Worm (Caenorhabditis elegans) whole organism, L3 larva: ENCODE measurements around the gene cdc-37.
"Not testable (repeated sequence)": the region's sequence is repeated elsewhere in the genome, so short reads cannot be mapped to it uniquely, and the experiment has no call there.

Experiments
- R02D3.7 ChIP-seq: fragments of 150-350 bp; optimal IDR thresholded peaks from 2 replicates; lab custom pipeline; 2014; ENCODE audit warnings: missing biosample characterization, missing genetic modification characterization
- ZK546.5 ChIP-seq: sonication (generic microtip); optimal IDR thresholded peaks from 2 replicates; lab custom pipeline; 2017; ENCODE audit warnings: missing biosample characterization, missing genetic modification characterization
- aly-2 ChIP-seq: fragments of 150-350 bp; optimal IDR thresholded peaks from 2 replicates; lab custom pipeline; 2014; ENCODE audit warnings: missing biosample characterization, missing genetic modification characterization
- ceh-82 ChIP-seq: fragments of 150-350 bp; optimal IDR thresholded peaks from 2 replicates; lab custom pipeline; 2014; ENCODE audit warnings: missing biosample characterization, missing genetic modification characterization
- ceh-9 ChIP-seq: sonication (generic microtip); optimal IDR thresholded peaks from 2 replicates; lab custom pipeline; 2018; ENCODE audit warnings: missing biosample characterization, missing genetic modification characterization
- egl-27 ChIP-seq: sonication (generic microtip); optimal IDR thresholded peaks from 4 replicates; lab custom pipeline; 2017; ENCODE audit warnings: missing biosample characterization, missing genetic modification reagents, missing genetic modification characterization
- egl-5 ChIP-seq: fragments of 150-350 bp; optimal IDR thresholded peaks from 2 replicates; lab custom pipeline; 2017; ENCODE audit warnings: missing biosample characterization, missing genetic modification reagents, missing genetic modification characterization, inconsistent platforms
- elt-1 ChIP-seq: fragments of 150-350 bp; optimal IDR thresholded peaks from 2 replicates; lab custom pipeline; 2014; ENCODE audit warnings: missing biosample characterization, missing genetic modification characterization
- elt-2 ChIP-seq: sonication (generic microtip); optimal IDR thresholded peaks from 2 replicates; lab custom pipeline; 2016; ENCODE audit warnings: missing genetic modification reagents, mild to moderate bottlenecking, missing genetic modification characterization, missing compliant biosample characterization
- elt-3 ChIP-seq, 3 experiments: fragments of 150-350 bp in 1 of 3; sonication (generic microtip) in 2 of 3; optimal IDR thresholded peaks; 2 replicates in 2 of 3; 4 replicates in 1 of 3; lab custom pipeline; 2014 to 2017; ENCODE audit warnings: missing biosample characterization in 3 of 3, missing genetic modification characterization in 3 of 3
- eor-1 ChIP-seq, 2 experiments: fragments of 150-350 bp; optimal IDR thresholded peaks; 2 replicates each; lab custom pipeline; 2014 to 2018; ENCODE audit warnings: missing biosample characterization in 2 of 2, missing genetic modification characterization in 2 of 2
- fkh-10 ChIP-seq: sonication (generic microtip); optimal IDR thresholded peaks from 2 replicates; lab custom pipeline; 2017; ENCODE audit warnings: missing biosample characterization, missing genetic modification reagents, missing genetic modification characterization
- fkh-2 ChIP-seq: fragments of 150-350 bp; optimal IDR thresholded peaks from 2 replicates; lab custom pipeline; 2014; ENCODE audit warnings: missing biosample characterization, missing genetic modification reagents, missing genetic modification characterization
- hmg-11 ChIP-seq: sonication (generic microtip); optimal IDR thresholded peaks from 2 replicates; lab custom pipeline; 2016; ENCODE audit warnings: missing genetic modification characterization, missing compliant biosample characterization
- jun-1 ChIP-seq: fragments of 150-350 bp; optimal IDR thresholded peaks from 2 replicates; lab custom pipeline; 2014; ENCODE audit warnings: missing biosample characterization, missing genetic modification reagents, missing genetic modification characterization
- lin-15B ChIP-seq: fragments of 150-350 bp; optimal IDR thresholded peaks from 2 replicates; lab custom pipeline; 2014; ENCODE audit warnings: missing biosample characterization, missing genetic modification characterization
- lin-39 ChIP-seq: fragments of 150-350 bp; optimal IDR thresholded peaks from 2 replicates; lab custom pipeline; 2018; ENCODE audit warnings: missing biosample characterization, missing genetic modification reagents, missing genetic modification characterization
- mdl-1 ChIP-seq: fragments of 150-350 bp; optimal IDR thresholded peaks from 2 replicates; lab custom pipeline; 2014; ENCODE audit warnings: missing biosample characterization, missing genetic modification characterization
- nfya-1 ChIP-seq: sonication (generic microtip); optimal IDR thresholded peaks from 2 replicates; lab custom pipeline; 2017; ENCODE audit warnings: missing genetic modification characterization, mild to moderate bottlenecking, missing compliant biosample characterization, antibody characterized with exemption, moderate library complexity; ENCODE audit not compliant: insufficient read depth
- nhr-11 ChIP-seq: fragments of 150-350 bp; optimal IDR thresholded peaks from 2 replicates; lab custom pipeline; 2014; ENCODE audit warnings: missing biosample characterization, missing genetic modification characterization
- nhr-12 ChIP-seq: fragments of 150-350 bp; optimal IDR thresholded peaks from 2 replicates; lab custom pipeline; 2014; ENCODE audit warnings: missing biosample characterization, missing genetic modification characterization
- nhr-23 ChIP-seq: fragments of 150-350 bp; optimal IDR thresholded peaks from 2 replicates; lab custom pipeline; 2014; ENCODE audit warnings: missing biosample characterization, missing genetic modification reagents, missing genetic modification characterization
- nhr-25 ChIP-seq: sonication (generic microtip); optimal IDR thresholded peaks from 2 replicates; lab custom pipeline; 2017; ENCODE audit warnings: missing biosample characterization, missing genetic modification characterization
- nhr-43 ChIP-seq: sonication (generic microtip); optimal IDR thresholded peaks from 2 replicates; lab custom pipeline; 2016; ENCODE audit warnings: mild to moderate bottlenecking, missing genetic modification characterization, missing compliant biosample characterization; ENCODE audit not compliant: poor library complexity, severe bottlenecking
- nhr-76 ChIP-seq: fragments of 150-350 bp; sonication (generic microtip); optimal IDR thresholded peaks from 5 replicates; lab custom pipeline; 2014; ENCODE audit warnings: missing biosample characterization, missing genetic modification characterization
- nhr-77 ChIP-seq: fragments of 150-350 bp; optimal IDR thresholded peaks from 2 replicates; lab custom pipeline; 2014; ENCODE audit warnings: missing biosample characterization, missing genetic modification characterization
- pha-4 ChIP-seq: fragments of 150-350 bp; optimal IDR thresholded peaks from 2 replicates; lab custom pipeline; 2014; ENCODE audit warnings: missing biosample characterization, missing genetic modification reagents, missing genetic modification characterization
- pqm-1 ChIP-seq: fragments of 150-350 bp; optimal IDR thresholded peaks from 2 replicates; lab custom pipeline; 2017; ENCODE audit warnings: missing biosample characterization, missing genetic modification characterization, inconsistent platforms
- sea-2 ChIP-seq: fragments of 150-350 bp; sonication (generic microtip); optimal IDR thresholded peaks from 4 replicates; lab custom pipeline; 2014; ENCODE audit warnings: missing biosample characterization, missing genetic modification reagents, missing genetic modification characterization
- skn-1 ChIP-seq: fragments of 150-350 bp; optimal IDR thresholded peaks from 2 replicates; lab custom pipeline; 2014; ENCODE audit warnings: missing biosample characterization, missing genetic modification characterization
- tbx-2 ChIP-seq: sonication (generic microtip); optimal IDR thresholded peaks from 2 replicates; lab custom pipeline; 2016; ENCODE audit warnings: mild to moderate bottlenecking, missing genetic modification characterization, missing compliant biosample characterization
- unc-39 ChIP-seq: sonication (generic microtip); optimal IDR thresholded peaks from 4 replicates; lab custom pipeline; 2017; ENCODE audit warnings: missing biosample characterization, missing genetic modification characterization
- unc-62 ChIP-seq: fragments of 150-350 bp; sonication (generic microtip); optimal IDR thresholded peaks from 4 replicates; lab custom pipeline; 2014; ENCODE audit warnings: missing biosample characterization, missing genetic modification reagents, missing genetic modification characterization
- zag-1 ChIP-seq: fragments of 150-350 bp; optimal IDR thresholded peaks from 2 replicates; lab custom pipeline; 2014; ENCODE audit warnings: missing biosample characterization, missing genetic modification characterization
- ztf-11 ChIP-seq: fragments of 150-350 bp; optimal IDR thresholded peaks from 2 replicates; lab custom pipeline; 2014; ENCODE audit warnings: missing biosample characterization, missing genetic modification characterization
- ztf-4 ChIP-seq: fragments of 150-350 bp; optimal IDR thresholded peaks from 2 replicates; lab custom pipeline; 2014; ENCODE audit warnings: missing biosample characterization, missing genetic modification characterization

Gene cdc-37

DNA sequence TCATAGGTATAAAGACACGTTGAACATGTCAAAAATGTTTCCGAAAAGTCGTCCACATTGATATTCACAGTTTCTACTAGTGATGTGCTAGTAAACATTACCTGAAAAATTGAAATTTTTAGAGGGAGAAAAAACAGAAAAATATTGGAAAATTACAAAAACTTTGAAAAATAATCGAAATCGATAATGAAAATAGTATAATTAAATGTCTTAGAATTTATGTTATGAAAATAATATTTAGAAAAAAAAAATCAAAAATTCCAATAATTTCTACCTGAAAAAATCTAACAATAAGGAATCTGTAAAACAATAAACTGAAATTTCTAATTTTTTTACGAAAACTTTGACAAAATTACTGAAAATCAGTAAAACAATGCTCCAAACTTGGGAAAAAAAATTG, 21.6 kb upstream of the cdc-37 start, which contains the start of gene nhl-3:
Gene nhl-3, minus strand, starts transcription at position 101 of the 400 bp plus-strand sequence.
- TF ChIP-seq pqm-1, result no peak
- TF ChIP-seq unc-39 (tag; lab: Kevin White, UChicago), result no peak
- TF ChIP-seq unc-62 (GFP tag; lab: Kevin White, UChicago), result no peak
- TF ChIP-seq, all 47 proteins: peak for 0

DNA sequence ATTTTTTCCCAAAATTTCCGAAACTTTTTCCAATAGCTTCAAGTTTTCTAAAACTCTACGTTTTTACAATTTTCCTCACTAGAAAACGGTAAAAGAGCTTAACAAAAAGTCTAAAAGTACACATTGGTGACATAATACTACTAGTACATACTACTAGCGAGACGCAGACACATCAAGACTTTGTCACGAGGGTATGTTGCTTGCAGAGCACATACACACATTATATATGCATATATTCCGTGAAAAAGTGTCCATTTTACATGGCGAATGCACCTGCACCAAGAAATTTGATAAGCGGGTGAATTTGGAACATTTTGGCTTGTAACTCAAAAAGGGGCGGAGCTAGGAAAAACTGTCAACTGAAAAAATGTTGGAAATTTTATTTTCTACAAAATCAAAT, 20.9 kb upstream of the cdc-37 start:
- no peak for TF ChIP-seq sea-2
- peak; percentile 92 for TF ChIP-seq pha-4
- TF ChIP-seq fkh-2 (tag; lab: Kevin White, UChicago), result no peak
- TF ChIP-seq nfya-1 (tag; lab: Kevin White, UChicago), result peak; percentile 63
- TF ChIP-seq egl-27 (tag; lab: Kevin White, UChicago), result no peak
- no peak for TF ChIP-seq R02D3.7 (tag; lab: Kevin White, UChicago)
- no peak for TF ChIP-seq ceh-9 (tag; lab: Kevin White, UChicago)
- peak; percentile 63 for TF ChIP-seq lin-39 (tag; lab: Kevin White, UChicago)
- TF ChIP-seq mdl-1 (tag; lab: Kevin White, UChicago), result peak; percentile 15
- peak; percentile 58 for TF ChIP-seq hmg-11 (tag; lab: Kevin White, UChicago)
- no peak for TF ChIP-seq nhr-76 (tag; lab: Kevin White, UChicago)
- no peak for TF ChIP-seq jun-1 (tag; lab: Kevin White, UChicago)
- TF ChIP-seq tbx-2 (tag; lab: Kevin White, UChicago), result no peak
- no peak for TF ChIP-seq lin-15B (tag; lab: Kevin White, UChicago)
- no peak for TF ChIP-seq ceh-82 (tag; lab: Kevin White, UChicago)
- TF ChIP-seq ztf-4, result no peak
- no peak for TF ChIP-seq nhr-12 (tag; lab: Kevin White, UChicago)
- no peak for TF ChIP-seq ztf-11 (tag; lab: Kevin White, UChicago)
- peak; percentile 28 for TF ChIP-seq egl-5 (tag; lab: Kevin White, UChicago)
- peak; percentile 29 for TF ChIP-seq skn-1 (tag; lab: Kevin White, UChicago)
- TF ChIP-seq nhr-77 (tag; lab: Kevin White, UChicago), result no peak
- TF ChIP-seq pqm-1, result peak; percentile 28
- TF ChIP-seq elt-2, result peak; percentile 23

DNA sequence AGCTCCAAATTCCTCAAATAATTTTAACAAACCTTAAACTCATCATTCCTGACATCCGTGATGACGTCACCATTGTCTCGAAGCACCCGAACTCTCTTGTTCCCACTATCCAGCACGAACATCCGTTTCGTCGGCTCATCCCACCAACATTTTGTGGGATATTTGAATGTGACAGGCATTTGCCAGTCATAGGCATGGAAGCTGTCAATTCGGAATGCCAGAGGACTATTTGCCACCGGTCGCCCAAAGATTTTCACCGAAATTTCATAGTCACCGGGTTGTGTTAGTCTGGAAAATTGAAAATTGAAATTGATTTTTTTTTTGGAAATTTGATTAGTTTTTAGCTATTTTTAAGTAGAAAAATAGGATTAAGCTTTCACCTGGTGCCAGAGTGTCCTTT, 16.3 kb upstream of the cdc-37 start:
- TF ChIP-seq zag-1 (tag; lab: Kevin White, UChicago) (no peak), elt-3 (tag; optimal IDR thresholded peaks at IDR 0.05; lab: Kevin White, UChicago) (no peak), nhr-43 (tag; lab: Kevin White, UChicago) (no peak), elt-1 (tag; lab: Kevin White, UChicago) (no peak), skn-1 (tag; lab: Kevin White, UChicago) (no peak), aly-2 (no peak), nhr-12 (tag; lab: Kevin White, UChicago) (no peak), nhr-25 (tag; lab: Kevin White, UChicago) (no peak), mdl-1 (tag; lab: Kevin White, UChicago) (no peak), ZK546.5 (tag; lab: Kevin White, UChicago) (no peak), nhr-76 (tag; lab: Kevin White, UChicago) (no peak), eor-1 (tag; optimal IDR thresholded peaks at IDR 0.05; lab: Kevin White, UChicago) (no peak), egl-27 (tag; lab: Kevin White, UChicago) (no peak), lin-15B (tag; lab: Kevin White, UChicago) (no peak), fkh-10 (GFP tag; lab: Kevin White, UChicago) (no peak)

DNA sequence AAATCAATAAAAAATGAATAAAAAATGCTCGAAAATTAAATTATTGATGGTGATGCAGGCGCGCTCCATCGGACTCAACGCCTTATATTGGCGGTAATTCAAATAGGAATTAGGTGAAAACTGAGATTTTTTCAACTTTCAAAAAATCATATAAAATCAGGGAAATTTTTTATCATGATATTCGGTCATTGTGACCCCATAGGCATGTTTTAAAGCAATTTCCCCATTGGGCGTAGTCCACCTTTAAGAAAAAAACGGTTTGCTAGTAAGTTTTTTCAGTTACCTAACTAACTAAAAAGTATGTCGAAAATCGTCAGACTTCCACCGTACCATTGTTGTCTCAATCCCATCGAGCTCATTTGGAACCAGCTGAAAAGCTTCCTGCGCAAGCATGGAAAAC, 12.8 kb upstream of the cdc-37 start, which contains the start of gene W08F4.1:
Gene W08F4.1, plus strand, starts transcription at position 301 of the 400 bp plus-strand sequence.
- TF ChIP-seq ceh-82 (tag; lab: Kevin White, UChicago); elt-2; pha-4: not testable (repeated sequence)

DNA sequence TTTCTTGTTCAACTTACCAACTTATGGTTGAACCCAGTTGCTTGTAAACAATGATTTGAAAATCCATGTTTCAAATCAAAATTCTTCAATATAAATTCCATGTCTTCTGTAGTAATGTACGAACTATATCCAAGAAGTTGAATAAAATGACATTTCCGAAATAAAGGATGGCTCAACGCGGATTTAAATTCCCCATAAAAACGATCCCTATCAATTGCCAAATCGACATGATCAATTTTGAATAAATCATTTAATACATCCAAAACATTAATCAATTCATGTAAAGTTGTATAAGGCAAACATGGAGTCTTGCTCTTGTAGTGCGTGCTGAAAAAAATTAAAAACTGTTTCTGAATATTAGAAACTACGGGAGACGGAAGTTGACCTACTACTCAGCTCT, 10.7 kb upstream of the cdc-37 start, which contains the start of gene W08F4.10:
Gene W08F4.10, minus strand, starts transcription at position 101 of the 400 bp plus-strand sequence.
- TF ChIP-seq nhr-11 (tag; lab: Kevin White, UChicago), result no peak
- no peak for TF ChIP-seq nhr-43 (tag; lab: Kevin White, UChicago)
- TF ChIP-seq nfya-1 (tag; lab: Kevin White, UChicago), result no peak
- no peak for TF ChIP-seq nhr-23 (tag; lab: Kevin White, UChicago)
- TF ChIP-seq, all 47 proteins: peak for 0
